ENCODE assay signal across 5 worm cellular contexts in the genomic region with DNA sequence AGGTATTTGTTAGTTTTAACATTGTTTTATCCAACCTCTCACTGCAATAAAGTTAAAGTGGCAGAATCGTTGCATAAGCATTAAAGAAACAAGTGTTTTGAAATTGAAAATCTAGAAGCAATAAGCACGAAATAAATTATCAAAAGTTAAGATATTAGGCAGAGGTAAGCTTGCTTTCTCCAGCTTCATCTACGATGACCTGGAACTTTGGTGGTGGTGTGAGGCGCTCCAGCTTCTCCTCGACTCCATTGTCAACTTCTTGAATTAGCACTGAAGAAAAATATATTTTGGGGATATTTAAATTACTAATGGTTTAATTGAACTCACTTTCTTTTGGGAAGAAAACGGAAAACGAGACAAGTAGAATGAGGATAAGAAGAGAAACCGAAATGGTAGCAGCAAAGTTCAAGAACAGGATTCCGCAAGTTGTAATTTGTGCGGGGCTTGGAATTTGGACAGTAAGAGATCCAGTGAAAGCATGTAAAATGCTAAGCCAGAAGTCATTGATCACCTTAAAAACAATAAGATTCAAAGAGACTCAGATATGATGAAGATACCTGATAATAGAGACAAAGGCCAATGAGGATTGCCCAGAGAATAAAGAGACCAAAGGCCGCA.
A peak's percentile ranks its signal among the peaks of the same experiment; 100 is the strongest.
TF ChIP-seq lines count a peak whose summit lies in the region.

No protein-coding gene starts in this region.

TF ChIP-seq in whole organism, L1 larva, 84 proteins besides CTCF, POLR2A, EP300 and RAD21:
- no peak for TF ChIP-seq nhr-77 (tag; optimal IDR thresholded peaks at IDR 0.05; lab: Kevin White, UChicago)
- TF ChIP-seq ztf-4 (tag; optimal IDR thresholded peaks at IDR 0.05; lab: Kevin White, UChicago), result peak; percentile 14
- TF ChIP-seq C04F5.9 (tag; optimal IDR thresholded peaks at IDR 0.05; lab: Kevin White, UChicago), result no peak
- TF ChIP-seq fkh-4 (tag; optimal IDR thresholded peaks at IDR 0.05; lab: Kevin White, UChicago; ENCODE audit: borderline replicate concordance), result no peak
- peak; percentile 2 for TF ChIP-seq blmp-1 (tag; optimal IDR thresholded peaks at IDR 0.05; lab: Kevin White, UChicago)
- TF ChIP-seq C34B4.2 (tag; optimal IDR thresholded peaks at IDR 0.05; lab: Kevin White, UChicago), result no peak
TF ChIP-seq in whole organism, L1 larva: peak in this region for 2.

TF ChIP-seq in whole organism, L3 larva, 47 proteins besides CTCF, POLR2A, EP300 and RAD21:
- no peak for TF ChIP-seq nhr-43 (tag; optimal IDR thresholded peaks at IDR 0.05; lab: Kevin White, UChicago; ENCODE audit: poor library complexity, severe bottlenecking)
- no peak for TF ChIP-seq daf-12 (tag; optimal IDR thresholded peaks at IDR 0.05; lab: Kevin White, UChicago)
- peak; percentile 35 for TF ChIP-seq ama-1 (optimal IDR thresholded peaks at IDR 0.05; lab: Kevin White, UChicago)
- TF ChIP-seq jun-1 (tag; optimal IDR thresholded peaks at IDR 0.05; lab: Kevin White, UChicago), result no peak
- no peak for TF ChIP-seq fos-1 (tag; optimal IDR thresholded peaks at IDR 0.05; lab: Kevin White, UChicago)
- no peak for TF ChIP-seq nhr-77 (tag; optimal IDR thresholded peaks at IDR 0.05; lab: Kevin White, UChicago)

TF ChIP-seq in whole organism, L4 larva, 104 proteins besides CTCF, POLR2A, EP300 and RAD21:
- TF ChIP-seq tra-1 (GFP tag; IDR thresholded peaks at IDR 0.05; lab: Robert Waterston, UW) (no peak), nhr-42 (GFP tag; IDR thresholded peaks at IDR 0.05; lab: Robert Waterston, UW) (no peak), unc-62 (GFP tag; optimal IDR thresholded peaks at IDR 0.05 in 1 of 2; lab: Kevin White, UChicago) (peak in 1 of 2 experiments; percentile 94), unc-62 (tag; optimal IDR thresholded peaks at IDR 0.05; lab: Kevin White, UChicago) (no peak), ceh-62 (tag; optimal IDR thresholded peaks at IDR 0.05; lab: Kevin White, UChicago) (no peak), lin-38 (GFP tag; IDR thresholded peaks at IDR 0.05; lab: Robert Waterston, UW) (peak; percentile 49), zip-11 (GFP tag; IDR thresholded peaks at IDR 0.05; lab: Robert Waterston, UW) (no peak), lsy-2 (tag; optimal IDR thresholded peaks at IDR 0.05; lab: Kevin White, UChicago) (peak in 1 of 2 experiments; percentile 27), ztf-7 (tag; optimal IDR thresholded peaks at IDR 0.05; lab: Kevin White, UChicago) (no peak), saeg-2 (GFP tag; IDR thresholded peaks at IDR 0.05; lab: Robert Waterston, UW) (no peak), Y48G9A.11 (GFP tag; IDR thresholded peaks at IDR 0.05; lab: Robert Waterston, UW) (peak; percentile 52; the same call in 1 of the 2 replicates), sdz-12 (GFP tag; optimal IDR thresholded peaks at IDR 0.05; lab: Kevin White, UChicago) (no peak), mxl-2 (GFP tag; conservative IDR thresholded peaks at IDR 0.05; lab: Robert Waterston, UW) (no peak), F49E8.2 (tag; optimal IDR thresholded peaks at IDR 0.05; lab: Kevin White, UChicago; ENCODE audit: borderline replicate concordance) (peak; percentile 26), hif-1 (tag; optimal IDR thresholded peaks at IDR 0.05; lab: Kevin White, UChicago) (no peak), rbr-2 (tag; optimal IDR thresholded peaks at IDR 0.05; lab: Kevin White, UChicago) (no peak), nhr-28 (tag; optimal IDR thresholded peaks at IDR 0.05; lab: Kevin White, UChicago) (no peak), T26A8.4 (GFP tag; IDR thresholded peaks at IDR 0.05; lab: Robert Waterston, UW) (no peak), snpc-1.2 (GFP tag; IDR thresholded peaks at IDR 0.05; lab: Robert Waterston, UW) (no peak), duxl-1 (tag; optimal IDR thresholded peaks at IDR 0.05; lab: Kevin White, UChicago; ENCODE audit: poor library complexity) (peak; percentile 31), ceh-82 (tag; optimal IDR thresholded peaks at IDR 0.05; lab: Kevin White, UChicago) (no peak)

TF ChIP-seq in whole organism, early embryonic, 17 proteins besides CTCF, POLR2A, EP300 and RAD21:
- TF ChIP-seq sea-1 (GFP tag; conservative IDR thresholded peaks at IDR 0.05; lab: Robert Waterston, UW), result no peak
- no peak for TF ChIP-seq ets-7 (tag; optimal IDR thresholded peaks at IDR 0.05; lab: Kevin White, UChicago)
- no peak for TF ChIP-seq ceh-13 (GFP tag; optimal IDR thresholded peaks at IDR 0.05; lab: Kevin White, UChicago)
- no peak for TF ChIP-seq scrt-1 (GFP tag; IDR thresholded peaks at IDR 0.05; lab: Robert Waterston, UW)
- TF ChIP-seq flt-1 (GFP tag; IDR thresholded peaks at IDR 0.05; lab: Robert Waterston, UW), result no peak
- TF ChIP-seq F13C5.2 (tag; optimal IDR thresholded peaks at IDR 0.05; lab: Kevin White, UChicago), result peak; percentile 5
- 0 out of 2 replicates have a peak, but pooled peaks have one; percentile 5 for TF ChIP-seq tbx-11 (GFP tag; IDR thresholded peaks at IDR 0.05; lab: Robert Waterston, UW)
- no peak for TF ChIP-seq hnd-1 (tag; optimal IDR thresholded peaks at IDR 0.05; lab: Kevin White, UChicago)
- TF ChIP-seq B0310.2 (tag; optimal IDR thresholded peaks at IDR 0.05; lab: Kevin White, UChicago), result no peak
- no peak for TF ChIP-seq tra-4 (tag; optimal IDR thresholded peaks at IDR 0.05; lab: Kevin White, UChicago)
- no peak for TF ChIP-seq aly-1 (tag; optimal IDR thresholded peaks at IDR 0.05; lab: Kevin White, UChicago)
- no peak for TF ChIP-seq hmg-4 (GFP tag; optimal IDR thresholded peaks at IDR 0.05; lab: Kevin White, UChicago)
- no peak for TF ChIP-seq ama-1 (optimal IDR thresholded peaks at IDR 0.05; lab: Kevin White, UChicago)
- no peak for TF ChIP-seq hmbx-1 (tag; optimal IDR thresholded peaks at IDR 0.05; lab: Kevin White, UChicago)

TF ChIP-seq in whole organism, young adult, 124 proteins besides CTCF, POLR2A, EP300 and RAD21:
- TF ChIP-seq zfh-2 (GFP tag; conservative IDR thresholded peaks at IDR 0.05; lab: Robert Waterston, UW), result no peak
- peak; percentile 53; the same call in 1 of the 2 replicates for TF ChIP-seq madf-6 (GFP tag; IDR thresholded peaks at IDR 0.05; lab: Robert Waterston, UW)
- no peak for TF ChIP-seq akir-1 (GFP tag; optimal IDR thresholded peaks at IDR 0.05; lab: Kevin White, UChicago)
- TF ChIP-seq repo-1 (tag; optimal IDR thresholded peaks at IDR 0.05; lab: Kevin White, UChicago), result peak; percentile 26
- no peak for TF ChIP-seq dox-1 (GFP tag; IDR thresholded peaks at IDR 0.05; lab: Robert Waterston, UW)
- peak; percentile 35 for TF ChIP-seq xnd-1 (tag; optimal IDR thresholded peaks at IDR 0.05; lab: Kevin White, UChicago)
- TF ChIP-seq F49E8.2 (tag; optimal IDR thresholded peaks at IDR 0.05; lab: Kevin White, UChicago; ENCODE audit: insufficient read depth), result peak; percentile 31
- TF ChIP-seq gei-17 (GFP tag; optimal IDR thresholded peaks at IDR 0.05; lab: Kevin White, UChicago), result no peak
- TF ChIP-seq madf-3 (GFP tag; IDR thresholded peaks at IDR 0.05; lab: Robert Waterston, UW), result 0 out of 2 replicates have a peak, but pooled peaks have one; percentile 1
- TF ChIP-seq lin-54 (GFP tag; optimal IDR thresholded peaks at IDR 0.05; lab: Kevin White, UChicago), result peak; percentile 1
- no peak for TF ChIP-seq F39B2.1 (GFP tag; IDR thresholded peaks at IDR 0.05; lab: Robert Waterston, UW)
- TF ChIP-seq hsf-1 (GFP tag; IDR thresholded peaks at IDR 0.05; lab: Robert Waterston, UW), result peak; percentile 60
- peak; percentile 14 for TF ChIP-seq snpc-3.4 (tag; optimal IDR thresholded peaks at IDR 0.05; lab: Kevin White, UChicago)
- TF ChIP-seq hrde-1 (tag; optimal IDR thresholded peaks at IDR 0.05; lab: Kevin White, UChicago; ENCODE audit: borderline replicate concordance), result peak; percentile 28
- 0 out of 2 replicates have a peak, but pooled peaks have one; percentile 35 for TF ChIP-seq ceh-100 (GFP tag; IDR thresholded peaks at IDR 0.05; lab: Robert Waterston, UW)
- TF ChIP-seq cebp-2 (GFP tag; IDR thresholded peaks at IDR 0.05; lab: Robert Waterston, UW), result no peak
- TF ChIP-seq ama-1 (optimal IDR thresholded peaks at IDR 0.05; lab: Kevin White, UChicago), result no peak
- peak in 1 of 2 experiments; percentile 6 for TF ChIP-seq ama-1 (GFP tag; optimal IDR thresholded peaks at IDR 0.05; lab: Kevin White, UChicago)
- TF ChIP-seq F37B4.10 (GFP tag; IDR thresholded peaks at IDR 0.05; lab: Robert Waterston, UW), result no peak
- no peak for TF ChIP-seq ztf-25 (GFP tag; IDR thresholded peaks at IDR 0.05; lab: Robert Waterston, UW)
- TF ChIP-seq Y56A3A.18 (GFP tag; IDR thresholded peaks at IDR 0.05; lab: Robert Waterston, UW), result no peak
- 0 out of 2 replicates have a peak, but pooled peaks have one; percentile 28 for TF ChIP-seq pbrm-1 (GFP tag; IDR thresholded peaks at IDR 0.05; lab: Robert Waterston, UW)
- no peak for TF ChIP-seq madf-10 (tag; optimal IDR thresholded peaks at IDR 0.05; lab: Kevin White, UChicago)
